Fruit fly (Drosophila melanogaster): ENCODE data around the gene Cpr65Ax2.

The Cpr65Ax2 gene

DNA sequence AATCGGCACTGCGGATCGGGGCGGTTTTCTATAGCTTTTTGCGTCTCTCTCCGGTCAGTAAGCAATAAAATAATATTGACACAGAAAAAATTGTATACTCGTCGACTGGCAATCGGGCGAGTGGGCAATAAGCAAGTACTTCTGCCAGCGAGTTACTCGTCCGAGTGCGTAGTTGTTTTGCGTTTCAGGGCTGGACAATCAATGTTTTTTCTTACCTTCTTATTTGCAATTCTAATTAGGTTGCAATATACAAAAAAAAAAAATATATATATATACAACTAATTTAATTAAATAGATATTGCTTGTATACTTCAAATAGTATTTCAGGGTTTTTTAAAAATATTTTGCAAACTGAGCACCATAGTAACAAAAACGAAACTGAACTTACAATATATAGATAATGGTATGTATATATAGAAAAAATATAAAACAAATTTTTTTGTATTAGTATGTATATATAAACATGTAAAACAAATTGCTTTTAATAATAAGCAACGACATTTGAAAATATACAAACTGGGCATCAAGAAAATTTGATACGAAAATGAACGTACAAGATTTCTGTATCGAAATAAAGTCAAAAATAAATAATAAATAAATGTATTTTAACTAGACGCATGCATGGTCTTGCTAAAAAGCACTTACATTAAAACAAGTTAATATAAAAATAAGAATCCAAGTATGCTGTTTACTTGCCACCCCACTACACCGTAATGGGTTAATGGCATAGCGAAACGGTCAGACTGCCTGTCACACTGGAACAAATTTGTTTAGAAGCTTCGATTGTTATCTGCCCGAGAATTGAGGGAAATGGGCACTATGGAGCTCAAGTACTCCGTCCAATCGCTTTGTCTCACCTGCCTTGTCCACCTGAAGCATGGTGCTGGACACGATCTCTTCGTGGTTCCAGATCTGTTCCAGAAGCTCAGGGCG is 38.6 kb upstream of the Cpr65Ax2 start, which contains the start of the genes D19A and CG7386 (continued):
- TF ChIP-seq Hr51 (GFP tag; optimal IDR thresholded peaks at IDR 0.05): peak; percentile 17 to 49
- TF ChIP-seq CG3995 (GFP tag; optimal IDR thresholded peaks at IDR 0.05): no peak
- TF ChIP-seq crc (GFP tag; optimal IDR thresholded peaks at IDR 0.05): no peak
- TF ChIP-seq Doc3 (GFP tag; IDR thresholded peaks at IDR 0.05; ENCODE audit: partially characterized antibody): 0 out of 3 replicates have a peak, but pooled peaks have one; percentile 25
- TF ChIP-seq Side (GFP tag; optimal IDR thresholded peaks at IDR 0.05): peak; percentile 48
- TF ChIP-seq CG10209 (GFP tag; optimal IDR thresholded peaks at IDR 0.05): no peak
- no peak for TF ChIP-seq CG17612 (GFP tag; IDR thresholded peaks at IDR 0.05)
- peak; percentile 42; the same call in 1 of the 2 replicates for TF ChIP-seq wor (GFP tag; IDR thresholded peaks at IDR 0.05)
- no peak for TF ChIP-seq pita (GFP tag; optimal IDR thresholded peaks at IDR 0.05)
- peak; percentile 70 for TF ChIP-seq lilli (GFP tag; optimal IDR thresholded peaks at IDR 0.05)
- peak; percentile 62 for TF ChIP-seq HmgD (GFP tag; optimal IDR thresholded peaks at IDR 0.05)
- no peak for TF ChIP-seq cato (GFP tag; optimal IDR thresholded peaks at IDR 0.05; ENCODE audit: borderline replicate concordance)
- TF ChIP-seq Hmx (GFP tag; optimal IDR thresholded peaks at IDR 0.05): no peak
- peak; percentile 30 for TF ChIP-seq CG8388 (GFP tag; optimal IDR thresholded peaks at IDR 0.05)
- peak; percentile 33 to 62 for TF ChIP-seq dpn (GFP tag; optimal IDR thresholded peaks at IDR 0.05)
- peak; percentile 32 for TF ChIP-seq pzg (GFP tag; optimal IDR thresholded peaks at IDR 0.05)
- peak; percentile 49 for TF ChIP-seq her (GFP tag; optimal IDR thresholded peaks at IDR 0.05)
- 0 out of 2 replicates have a peak, but pooled peaks have one; percentile 9 for TF ChIP-seq CG43689 (GFP tag; IDR thresholded peaks at IDR 0.05)
- no peak for TF ChIP-seq BEAF-32 (GFP tag; optimal IDR thresholded peaks at IDR 0.05)
- peak; percentile 18; the same call in 1 of the 2 replicates for TF ChIP-seq CG13287 (GFP tag; IDR thresholded peaks at IDR 0.05; ENCODE audit: partially characterized antibody)
- peak; percentile 30 to 41 for TF ChIP-seq Pdp1 (GFP tag; optimal IDR thresholded peaks at IDR 0.05)
- no peak for TF ChIP-seq jigr1 (GFP tag; IDR thresholded peaks at IDR 0.05)
- TF ChIP-seq vfl (GFP tag; optimal IDR thresholded peaks at IDR 0.05): peak; percentile 18
- peak; percentile 37; the same call in 1 of the 2 replicates for TF ChIP-seq ttk (GFP tag; IDR thresholded peaks at IDR 0.05)
- TF ChIP-seq Sin3A (optimal IDR thresholded peaks at IDR 0.05): no peak
- no peak for TF ChIP-seq CG6854 (GFP tag; optimal IDR thresholded peaks at IDR 0.05)
- peak; percentile 46; the same call in 1 of the 2 replicates for TF ChIP-seq CG32772 (GFP tag; IDR thresholded peaks at IDR 0.05)
- no peak for TF ChIP-seq CG7963 (GFP tag; IDR thresholded peaks at IDR 0.05; ENCODE audit: partially characterized antibody)
- TF ChIP-seq dmrt99B (tag; optimal IDR thresholded peaks at IDR 0.05): peak; percentile 45
- peak; percentile 62 for TF ChIP-seq stwl (tag; optimal IDR thresholded peaks at IDR 0.05)
- TF ChIP-seq CG7928 (GFP tag; optimal IDR thresholded peaks at IDR 0.05): peak; percentile 89
- peak in 1 of 3 experiments; percentile 15 for TF ChIP-seq lola (GFP tag; optimal IDR thresholded peaks at IDR 0.05)
- peak; percentile 54 for TF ChIP-seq CG17328 (GFP tag; IDR thresholded peaks at IDR 0.05)
- TF ChIP-seq tin (GFP tag; optimal IDR thresholded peaks at IDR 0.05): peak; percentile 43
- peak; percentile 22 for TF ChIP-seq fd96Cb (tag; optimal IDR thresholded peaks at IDR 0.05)
- peak; percentile 61 for TF ChIP-seq phol (tag; optimal IDR thresholded peaks at IDR 0.05)
- peak; percentile 55 for TF ChIP-seq Drgx (GFP tag; IDR thresholded peaks at IDR 0.05)
- TF ChIP-seq CG17186 (GFP tag; optimal IDR thresholded peaks at IDR 0.05): no peak
- TF ChIP-seq btn (GFP tag; optimal IDR thresholded peaks at IDR 0.05): no peak
- no peak for TF ChIP-seq CG2129 (GFP tag; IDR thresholded peaks at IDR 0.05; ENCODE audit: partially characterized antibody)
- TF ChIP-seq CG4328 (GFP tag; optimal IDR thresholded peaks at IDR 0.05): peak; percentile 25
- TF ChIP-seq hb (GFP tag; IDR thresholded peaks at IDR 0.05; ENCODE audit: partially characterized antibody): no peak
- no peak for TF ChIP-seq CG15011 (GFP tag; optimal IDR thresholded peaks at IDR 0.05)
- peak; percentile 29 for TF ChIP-seq maf-S (GFP tag; optimal IDR thresholded peaks at IDR 0.05)
- TF ChIP-seq CG2712 (tag; optimal IDR thresholded peaks at IDR 0.05): peak; percentile 70
- TF ChIP-seq Nf-YC (tag; optimal IDR thresholded peaks at IDR 0.05): peak; percentile 63
- no peak for TF ChIP-seq rib (GFP tag; IDR thresholded peaks at IDR 0.05)
